Worm (Caenorhabditis elegans) whole organism, L2 larva: ENCODE data around the gene C44C10.12.

Experiments used
- F13H6.1 ChIP-seq: sonication (generic microtip); optimal IDR thresholded peaks from 2 replicates; lab custom pipeline; 2016; ENCODE audit warnings: missing genetic modification characterization, missing compliant biosample characterization
- R02D3.7 ChIP-seq: fragments of 150-350 bp; optimal IDR thresholded peaks from 2 replicates; lab custom pipeline; 2014; ENCODE audit warnings: missing biosample characterization, missing genetic modification characterization
- aly-2 ChIP-seq: fragments of 150-350 bp; optimal IDR thresholded peaks from 2 replicates; lab custom pipeline; 2014; ENCODE audit warnings: missing biosample characterization, missing genetic modification characterization
- ceh-82 ChIP-seq: fragments of 150-350 bp; optimal IDR thresholded peaks from 2 replicates; lab custom pipeline; 2014; ENCODE audit warnings: missing biosample characterization, missing genetic modification characterization
- elt-1 ChIP-seq: fragments of 150-350 bp; optimal IDR thresholded peaks from 2 replicates; lab custom pipeline; 2014; ENCODE audit warnings: missing biosample characterization, missing genetic modification characterization
- nhr-77 ChIP-seq: fragments of 150-350 bp; optimal IDR thresholded peaks from 2 replicates; lab custom pipeline; 2014; ENCODE audit warnings: missing biosample characterization, missing genetic modification characterization
- unc-62 ChIP-seq: fragments of 150-350 bp; optimal IDR thresholded peaks from 2 replicates; lab custom pipeline; 2014; ENCODE audit warnings: missing biosample characterization, missing genetic modification reagents, missing genetic modification characterization

DNA sequence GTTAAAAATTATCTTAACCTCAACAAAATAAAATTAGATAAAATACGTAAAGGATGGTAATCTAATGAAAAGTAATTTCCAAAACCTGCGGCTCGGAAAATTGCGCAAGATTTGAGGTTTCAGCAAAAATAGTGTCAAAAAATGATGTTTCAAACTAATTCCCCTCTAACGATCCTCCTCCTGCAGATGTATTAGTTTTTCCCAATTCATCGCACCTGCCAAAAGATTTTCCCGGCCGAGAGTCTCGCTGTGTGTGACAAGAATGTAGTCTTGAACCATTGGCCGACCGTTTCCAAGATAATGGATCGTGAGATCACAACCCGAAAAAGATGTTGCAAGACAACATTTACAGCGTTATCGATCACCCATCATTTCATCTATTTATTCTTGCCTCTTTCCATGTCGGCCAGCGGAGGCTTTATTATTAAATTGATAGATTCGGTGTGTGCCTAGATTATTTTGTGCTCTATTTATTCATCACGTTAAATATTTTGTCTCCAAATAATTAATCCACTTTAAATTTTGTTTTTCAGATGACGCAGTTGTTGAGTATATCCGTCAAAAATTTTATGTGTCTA, 6.7 kb upstream of the C44C10.12 start, which contains the start of the genes C44C10.10 and C44C10.5:
- TF ChIP-seq unc-62 = no peak
- TF ChIP-seq elt-1 (tag; lab: Kevin White, UChicago) = no peak
- TF ChIP-seq R02D3.7 = no peak
- no peak for TF ChIP-seq aly-2 (tag; lab: Kevin White, UChicago)
- TF ChIP-seq ceh-82 = no peak
- TF ChIP-seq F13H6.1 (tag; lab: Kevin White, UChicago) = no peak
- TF ChIP-seq nhr-77 (tag; lab: Kevin White, UChicago) = no peak
